Fruit fly (Drosophila melanogaster) whole organism, prepupa: ENCODE results near the gene wb.

Experiments used
- Blimp-1 ChIP-seq: fragments of 200-800 bp; sonication (Bioruptor generic); optimal IDR thresholded peaks from 3 replicates; lab custom pipeline; 2017; ENCODE audit warnings: missing biosample characterization, missing genetic modification characterization, mild to moderate bottlenecking, moderate library complexity, missing genetic modification reagents
- CG10669 ChIP-seq: fragments of 200-800 bp; sonication (Bioruptor generic); optimal IDR thresholded peaks from 3 replicates; lab custom pipeline; 2018; ENCODE audit warnings: missing biosample characterization, mild to moderate bottlenecking, missing genetic modification characterization, moderate library complexity
- CG11762 ChIP-seq: fragments of 200-800 bp; sonication (Bioruptor generic); optimal IDR thresholded peaks from 3 replicates; lab custom pipeline; 2016; ENCODE audit warnings: missing biosample characterization, missing genetic modification characterization; ENCODE audit not compliant: insufficient read depth
- CG11902 ChIP-seq: fragments of 200-800 bp; sonication (Bioruptor generic); optimal IDR thresholded peaks from 3 replicates; lab custom pipeline; 2016; ENCODE audit warnings: missing biosample characterization, missing genetic modification characterization
- CG1621 ChIP-seq: fragments of 200-800 bp; sonication (Bioruptor generic); optimal IDR thresholded peaks from 3 replicates; lab custom pipeline; 2018; ENCODE audit warnings: missing biosample characterization, mild to moderate bottlenecking, missing genetic modification characterization
- CG16779 ChIP-seq: fragments of 200-800 bp; sonication (Bioruptor generic); optimal IDR thresholded peaks from 3 replicates; lab custom pipeline; 2017; ENCODE audit warnings: missing biosample characterization, mild to moderate bottlenecking, missing genetic modification characterization
- CG3032 ChIP-seq: fragments of 200-800 bp; optimal IDR thresholded peaks from 2 replicates; lab custom pipeline; 2019; ENCODE audit warnings: missing biosample characterization, mild to moderate bottlenecking, missing genetic modification characterization, moderate library complexity
- CG31627 ChIP-seq: fragments of 200-800 bp; sonication (Bioruptor generic); optimal IDR thresholded peaks from 3 replicates; lab custom pipeline; 2016; ENCODE audit warnings: missing biosample characterization, missing genetic modification characterization
- CG32006 ChIP-seq: fragments of 200-800 bp; sonication (Bioruptor generic); optimal IDR thresholded peaks from 3 replicates; lab custom pipeline; 2017; ENCODE audit warnings: missing biosample characterization, mild to moderate bottlenecking, missing genetic modification characterization
- CG34406 ChIP-seq: fragments of 200-800 bp; sonication (Bioruptor generic); optimal IDR thresholded peaks from 3 replicates; lab custom pipeline; 2016; ENCODE audit warnings: missing biosample characterization, missing genetic modification characterization
- CG4318 ChIP-seq: fragments of 200-800 bp; sonication (Bioruptor generic); optimal IDR thresholded peaks from 3 replicates; lab custom pipeline; 2017; ENCODE audit warnings: missing biosample characterization, mild to moderate bottlenecking, missing genetic modification characterization
- CG6163 ChIP-seq: fragments of 200-800 bp; sonication (Bioruptor generic); IDR thresholded peaks from 3 replicates; pipeline ENCODE4 v1.3.6; 2022; ENCODE audit warnings: missing biosample characterization, missing genetic modification characterization
- CG6276 ChIP-seq: fragments of 200-800 bp; sonication (Bioruptor generic); optimal IDR thresholded peaks from 2 replicates; lab custom pipeline; 2017; ENCODE audit warnings: missing biosample characterization, mild to moderate bottlenecking, missing genetic modification characterization
- CG6792 ChIP-seq: fragments of 200-800 bp; sonication (Bioruptor generic); optimal IDR thresholded peaks from 3 replicates; lab custom pipeline; 2016; ENCODE audit warnings: missing biosample characterization, missing genetic modification characterization
- CG6808 ChIP-seq: fragments of 200-800 bp; sonication (Bioruptor generic); optimal IDR thresholded peaks from 3 replicates; lab custom pipeline; 2017; ENCODE audit warnings: missing biosample characterization, missing genetic modification characterization, mild to moderate bottlenecking, moderate library complexity, missing genetic modification reagents
- CG7368 ChIP-seq: fragments of 200-800 bp; sonication (Bioruptor generic); optimal IDR thresholded peaks from 3 replicates; lab custom pipeline; 2016; ENCODE audit warnings: missing biosample characterization, missing genetic modification characterization
- CG8119 ChIP-seq: fragments of 200-800 bp; sonication (Bioruptor generic); IDR thresholded peaks from 3 replicates; pipeline ENCODE4 v1.3.6; 2022; ENCODE audit warnings: missing biosample characterization, missing genetic modification characterization
- CG8319 ChIP-seq: fragments of 200-800 bp; sonication (Bioruptor generic); optimal IDR thresholded peaks from 3 replicates; lab custom pipeline; 2016; ENCODE audit warnings: missing biosample characterization, missing genetic modification characterization
- CG8632 ChIP-seq: fragments of 200-800 bp; sonication (Bioruptor generic); optimal IDR thresholded peaks from 3 replicates; lab custom pipeline; 2016; ENCODE audit warnings: missing biosample characterization, missing genetic modification characterization
- CG9139 ChIP-seq: fragments of 200-800 bp; sonication (Bioruptor generic); optimal IDR thresholded peaks from 3 replicates; lab custom pipeline; 2017; ENCODE audit warnings: missing biosample characterization, mild to moderate bottlenecking, missing genetic modification characterization
- Eip75B ChIP-seq: fragments of 200-800 bp; sonication (Bioruptor generic); optimal IDR thresholded peaks from 3 replicates; lab custom pipeline; 2016; ENCODE audit warnings: missing biosample characterization, missing genetic modification characterization
- Eip78C ChIP-seq: fragments of 200-800 bp; sonication (Bioruptor generic); peaks from one replicate; lab custom pipeline; 2016; ENCODE audit warnings: missing biosample characterization, missing genetic modification characterization
- Eip93F ChIP-seq: fragments of 200-800 bp; sonication (Bioruptor generic); optimal IDR thresholded peaks from 2 replicates; lab custom pipeline; 2016; ENCODE audit warnings: missing biosample characterization, mild to moderate bottlenecking, missing genetic modification characterization
- Ets21C ChIP-seq: fragments of 200-800 bp; sonication (Bioruptor generic); optimal IDR thresholded peaks from 3 replicates; lab custom pipeline; 2016; ENCODE audit warnings: missing biosample characterization, missing genetic modification characterization
- Ets96B ChIP-seq: fragments of 200-800 bp; optimal IDR thresholded peaks from 2 replicates; lab custom pipeline; 2019; ENCODE audit warnings: missing biosample characterization, mild to moderate bottlenecking, missing genetic modification characterization, moderate library complexity
- Gug ChIP-seq: fragments of 200-800 bp; sonication (Bioruptor generic); IDR thresholded peaks from 2 replicates; pipeline ENCODE4 v1.3.6; 2022; ENCODE audit warnings: missing biosample characterization, missing genetic modification characterization
- Hr38 ChIP-seq: sonication (Bioruptor generic); optimal IDR thresholded peaks from 2 replicates; lab custom pipeline; 2016; ENCODE audit warnings: missing biosample characterization, missing genetic modification characterization
- Hr39 ChIP-seq: fragments of 200-800 bp; sonication (Bioruptor generic); optimal IDR thresholded peaks from 2 replicates; lab custom pipeline; 2016; ENCODE audit warnings: missing biosample characterization, missing genetic modification characterization
- Hr4 ChIP-seq: fragments of 200-800 bp; sonication (Bioruptor generic); optimal IDR thresholded peaks from 3 replicates; lab custom pipeline; 2016; ENCODE audit warnings: missing biosample characterization, missing genetic modification characterization
- Met ChIP-seq: fragments of 200-800 bp; sonication (Bioruptor generic); optimal IDR thresholded peaks from 3 replicates; lab custom pipeline; 2016; ENCODE audit warnings: missing biosample characterization, missing genetic modification characterization
- OdsH ChIP-seq: fragments of 200-800 bp; sonication (Bioruptor generic); optimal IDR thresholded peaks from 3 replicates; lab custom pipeline; 2016; ENCODE audit warnings: missing biosample characterization, missing genetic modification characterization
- Sox102F ChIP-seq: fragments of 200-800 bp; sonication (Bioruptor generic); optimal IDR thresholded peaks from 2 replicates; lab custom pipeline; 2016; ENCODE audit warnings: missing biosample characterization, mild to moderate bottlenecking, missing genetic modification characterization
- Sox14 ChIP-seq: fragments of 200-800 bp; sonication (Bioruptor generic); optimal IDR thresholded peaks from 3 replicates; lab custom pipeline; 2016; ENCODE audit warnings: missing biosample characterization, missing genetic modification characterization
- Sox15 ChIP-seq: fragments of 200-800 bp; sonication (Bioruptor generic); optimal IDR thresholded peaks from 3 replicates; lab custom pipeline; 2016; ENCODE audit warnings: missing biosample characterization, missing genetic modification characterization
- acj6 ChIP-seq: fragments of 200-800 bp; sonication (Bioruptor generic); optimal IDR thresholded peaks from 3 replicates; lab custom pipeline; 2016; ENCODE audit warnings: missing biosample characterization, missing genetic modification characterization
- dsx ChIP-seq: fragments of 200-800 bp; optimal IDR thresholded peaks from 3 replicates; lab custom pipeline; 2019; ENCODE audit warnings: missing biosample characterization, mild to moderate bottlenecking, missing genetic modification characterization, moderate library complexity; ENCODE audit not compliant: poor library complexity, severe bottlenecking
- eg ChIP-seq: fragments of 200-800 bp; sonication (Bioruptor generic); IDR thresholded peaks from 3 replicates; pipeline ENCODE4 v1.3.6; 2022; ENCODE audit warnings: missing biosample characterization, missing genetic modification characterization
- esn ChIP-seq: fragments of 200-800 bp; sonication (Bioruptor generic); optimal IDR thresholded peaks from 2 replicates; lab custom pipeline; 2016; ENCODE audit warnings: missing biosample characterization, mild to moderate bottlenecking, missing genetic modification characterization, moderate library complexity
- fd85E ChIP-seq: fragments of 200-800 bp; sonication (Bioruptor generic); optimal IDR thresholded peaks from 3 replicates; lab custom pipeline; 2016; ENCODE audit warnings: missing biosample characterization, missing genetic modification characterization
- lz ChIP-seq: fragments of 200-800 bp; sonication (Bioruptor generic); optimal IDR thresholded peaks from 3 replicates; lab custom pipeline; 2016; ENCODE audit warnings: missing biosample characterization, missing genetic modification characterization
- pdm3 ChIP-seq: fragments of 200-800 bp; sonication (Bioruptor generic); optimal IDR thresholded peaks from 3 replicates; lab custom pipeline; 2016; ENCODE audit warnings: missing biosample characterization, missing genetic modification characterization
- salr ChIP-seq, 2 experiments: fragments of 200-800 bp; sonication (Bioruptor generic); optimal IDR thresholded peaks; 3 replicates each; lab custom pipeline; 2016 to 2018; ENCODE audit warnings: missing biosample characterization in 2 of 2, missing genetic modification characterization in 2 of 2, mild to moderate bottlenecking in 1 of 2
- spab ChIP-seq: fragments of 200-800 bp; sonication (Bioruptor generic); optimal IDR thresholded peaks from 2 replicates; lab custom pipeline; 2017; ENCODE audit warnings: missing biosample characterization, mild to moderate bottlenecking, missing genetic modification characterization, missing genetic modification reagents
- ss ChIP-seq, 2 experiments: fragments of 200-800 bp; sonication (Bioruptor generic); optimal IDR thresholded peaks; 2 replicates in 1 of 2; 3 replicates in 1 of 2; lab custom pipeline; 2017 to 2018; ENCODE audit warnings: mild to moderate bottlenecking in 2 of 2, missing biosample characterization in 2 of 2, missing genetic modification characterization in 2 of 2, moderate library complexity in 1 of 2
- svp ChIP-seq: fragments of 200-800 bp; sonication (Bioruptor generic); peaks from one replicate; lab custom pipeline; 2016; ENCODE audit warnings: missing biosample characterization, missing genetic modification characterization

Gene wb

DNA sequence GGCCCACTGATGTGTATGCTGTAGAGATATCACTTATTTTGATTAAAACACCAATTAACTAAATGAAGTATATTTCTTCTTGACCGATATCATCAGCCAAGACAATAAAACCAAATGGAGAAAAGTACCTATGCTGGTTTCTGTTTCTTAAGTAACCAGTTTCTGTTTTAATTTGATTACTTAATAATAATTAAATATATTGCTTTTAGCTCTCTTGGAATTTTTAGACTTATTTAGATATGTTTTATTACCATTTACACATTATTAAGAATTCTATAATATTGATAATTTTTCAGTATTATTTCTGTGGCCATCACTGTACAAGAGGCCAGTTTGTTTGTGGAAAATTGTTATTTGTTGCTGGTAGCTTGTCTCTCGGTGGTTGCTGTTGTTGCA, 104.4 kb downstream of the wb start (continued):
- TF ChIP-seq pdm3 (GFP tag; lab: Kevin White, UChicago) (no peak), CG6808 (GFP tag; lab: Kevin White, UChicago) (peak; percentile 80), Hr38 (no peak), fd85E (GFP tag; lab: Kevin White, UChicago) (no peak), CG16779 (tag; lab: Kevin White, UChicago) (peak; percentile 70), Eip93F (GFP tag; lab: Kevin White, UChicago) (no peak), CG8319 (peak; percentile 25), svp (GFP tag; lab: Kevin White, UChicago) (peak; percentile 87)
- TF ChIP-seq, all 60 proteins: peak for 43

dm6 chr2L:14368833-14369232, 106.0 kb downstream of the wb start:
- TF ChIP-seq CG34406 (GFP tag; lab: Kevin White, UChicago) (no peak), ss (GFP tag; optimal IDR thresholded peaks at IDR 0.05; lab: Kevin White, UChicago) (peak in 1 of 2 experiments; percentile 1), Eip78C (peak; percentile 57)

- TF ChIP-seq OdsH (GFP tag; lab: Kevin White, UChicago) (peak; percentile 97), CG32006 (peak; percentile 97), CG6808 (GFP tag; lab: Kevin White, UChicago) (peak; percentile 94), Gug (peak; percentile 94), acj6 (GFP tag; lab: Kevin White, UChicago) (peak; percentile 94), CG6276 (peak; percentile 97), CG31627 (peak; percentile 96), ss (GFP tag; optimal IDR thresholded peaks at IDR 0.05; lab: Kevin White, UChicago) (peak; percentile 48 to 97), pdm3 (GFP tag; lab: Kevin White, UChicago) (peak; percentile 95), Eip78C (peak; percentile 95), spab (GFP tag; lab: Kevin White, UChicago) (peak; percentile 94), CG8632 (peak; percentile 90), Sox15 (GFP tag; lab: Kevin White, UChicago) (peak; percentile 91), CG6792 (GFP tag; lab: Kevin White, UChicago) (peak; percentile 96), CG11762 (peak; percentile 94), dsx (GFP tag; lab: Kevin White, UChicago) (peak; percentile 55), eg (peak; percentile 98), CG10669 (GFP tag; lab: Kevin White, UChicago) (peak; percentile 93), Blimp-1 (GFP tag; lab: Kevin White, UChicago) (peak; percentile 89), CG34406 (GFP tag; lab: Kevin White, UChicago) (peak; percentile 93), CG7368 (GFP tag; lab: Kevin White, UChicago) (peak; percentile 96), esn (GFP tag; lab: Kevin White, UChicago) (peak; percentile 97), CG4318 (GFP tag; lab: Kevin White, UChicago) (peak; percentile 94), salr (GFP tag; optimal IDR thresholded peaks at IDR 0.05; lab: Kevin White, UChicago) (peak; percentile 85 to 90), Sox14 (peak; percentile 96), CG1621 (tag; lab: Kevin White, UChicago) (peak; percentile 93), CG3032 (tag; lab: Kevin White, UChicago) (peak; percentile 94), Eip75B (GFP tag; lab: Kevin White, UChicago) (peak; percentile 91), CG16779 (tag; lab: Kevin White, UChicago) (peak; percentile 92), Met (GFP tag; lab: Kevin White, UChicago) (peak; percentile 82), Ets21C (GFP tag; lab: Kevin White, UChicago) (peak; percentile 93), CG8119 (GFP tag; lab: Robert Waterston, UW) (peak; percentile 98), CG11902 (peak; percentile 78), lz (GFP tag; lab: Kevin White, UChicago) (peak; percentile 96), CG9139 (peak; percentile 42), Ets96B (tag; lab: Kevin White, UChicago) (peak; percentile 69), Hr39 (peak; percentile 98), Hr4 (peak; percentile 88), CG8319 (peak; percentile 92), CG6163 (peak; percentile 83), Sox102F (GFP tag; lab: Kevin White, UChicago) (peak; percentile 96)
Observed at dm6 chr2L:14369933-14370776, 107.3 kb downstream of the wb start.
